Worm (Caenorhabditis elegans) whole organism, L1 larva: ENCODE results near the gene eif-3.L.
A peak's percentile ranks its signal among the peaks of the same experiment; 100 is the strongest.

Source experiments
- C16A3.4 ChIP-seq: fragments of 150-350 bp; optimal IDR thresholded peaks from 2 replicates; lab custom pipeline; 2014; ENCODE audit warnings: missing biosample characterization, missing genetic modification characterization
- F16B12.6 ChIP-seq: fragments of 150-350 bp; optimal IDR thresholded peaks from 2 replicates; lab custom pipeline; 2014; ENCODE audit warnings: missing biosample characterization, missing genetic modification characterization
- Y116A8C.19 ChIP-seq: sonication (generic microtip); optimal IDR thresholded peaks from 2 replicates; lab custom pipeline; 2016; ENCODE audit warnings: missing compliant biosample characterization, missing genetic modification characterization, borderline replicate concordance
- aha-1 ChIP-seq: fragments of 150-350 bp; optimal IDR thresholded peaks from 2 replicates; lab custom pipeline; 2014; ENCODE audit warnings: missing biosample characterization, missing genetic modification characterization
- aly-2 ChIP-seq: fragments of 150-350 bp; optimal IDR thresholded peaks from 2 replicates; lab custom pipeline; 2014; ENCODE audit warnings: missing biosample characterization, missing genetic modification characterization
- blmp-1 ChIP-seq: fragments of 150-350 bp; optimal IDR thresholded peaks from 2 replicates; lab custom pipeline; 2014; ENCODE audit warnings: missing biosample characterization, missing genetic modification characterization
- ceh-63 ChIP-seq: fragments of 200-800 bp; sonication (Bioruptor generic); optimal IDR thresholded peaks from 2 replicates; lab custom pipeline; 2018; ENCODE audit warnings: mild to moderate bottlenecking, missing genetic modification characterization, missing compliant biosample characterization
- ceh-90 ChIP-seq: sonication (generic microtip); optimal IDR thresholded peaks from 2 replicates; lab custom pipeline; 2016; ENCODE audit warnings: missing genetic modification characterization, missing compliant biosample characterization
- ces-1 ChIP-seq: fragments of 150-350 bp; optimal IDR thresholded peaks from 2 replicates; lab custom pipeline; 2014; ENCODE audit warnings: missing biosample characterization, missing genetic modification reagents, missing genetic modification characterization
- dsc-1 ChIP-seq: sonication (generic microtip); optimal IDR thresholded peaks from 2 replicates; lab custom pipeline; 2016; ENCODE audit warnings: mild to moderate bottlenecking, missing genetic modification characterization, missing compliant biosample characterization
- efl-3 ChIP-seq: fragments of 200-800 bp; sonication (Bioruptor generic); optimal IDR thresholded peaks from 2 replicates; lab custom pipeline; 2018; ENCODE audit warnings: mild to moderate bottlenecking, missing genetic modification characterization, missing compliant biosample characterization
- egl-13 ChIP-seq: sonication (generic microtip); optimal IDR thresholded peaks from 2 replicates; lab custom pipeline; 2016; ENCODE audit warnings: missing genotype, missing genetic modification reagents, missing genetic modification characterization, missing compliant biosample characterization
- egl-27 ChIP-seq, 2 experiments: fragments of 150-350 bp in 1 of 2; sonication (generic microtip); optimal IDR thresholded peaks; 3 replicates each; lab custom pipeline; 2017 to 2018; ENCODE audit warnings: missing biosample characterization in 2 of 2, missing genetic modification characterization in 2 of 2, missing genetic modification reagents in 2 of 2
- elt-2 ChIP-seq: sonication (generic microtip); optimal IDR thresholded peaks from 2 replicates; lab custom pipeline; 2016; ENCODE audit warnings: missing genetic modification characterization, mild to moderate bottlenecking, inconsistent platforms, missing compliant biosample characterization, missing genetic modification reagents
- elt-3 ChIP-seq, 6 experiments: fragments of 150-350 bp in 1 of 6; sonication (generic microtip); optimal IDR thresholded peaks; 2 replicates each; lab custom pipeline; 2017 to 2018; ENCODE audit warnings: missing biosample characterization in 6 of 6, missing genetic modification characterization in 6 of 6, inconsistent platforms in 1 of 6
- fkh-4 ChIP-seq: sonication (generic microtip); optimal IDR thresholded peaks from 2 replicates; lab custom pipeline; 2016; ENCODE audit warnings: missing compliant biosample characterization, missing genetic modification characterization, borderline replicate concordance
- fos-1 ChIP-seq: fragments of 150-350 bp; optimal IDR thresholded peaks from 2 replicates; lab custom pipeline; 2014; ENCODE audit warnings: missing biosample characterization, missing genetic modification characterization
- isw-1 ChIP-seq: fragments of 200-800 bp; sonication (Bioruptor generic); IDR thresholded peaks from 2 replicates; pipeline ENCODE4 v1.3.6; 2022; ENCODE audit warnings: missing genetic modification characterization, missing compliant biosample characterization
- lin-14 ChIP-seq: fragments of 200-800 bp; sonication (Bioruptor generic); optimal IDR thresholded peaks from 2 replicates; lab custom pipeline; 2018; ENCODE audit warnings: mild to moderate bottlenecking, missing genetic modification characterization, moderate library complexity, missing compliant biosample characterization
- lin-15B ChIP-seq: fragments of 150-350 bp; sonication (generic microtip); optimal IDR thresholded peaks from 3 replicates; lab custom pipeline; 2014; ENCODE audit warnings: missing biosample characterization, missing genetic modification characterization
- lin-35 ChIP-seq, 2 experiments: fragments of 150-350 bp; optimal IDR thresholded peaks; 2 replicates each; lab custom pipeline; 2014; ENCODE audit warnings: missing biosample characterization in 2 of 2, missing genetic modification characterization in 2 of 2, missing genetic modification reagents in 2 of 2
- lir-3 ChIP-seq: sonication (generic microtip); optimal IDR thresholded peaks from 2 replicates; lab custom pipeline; 2016; ENCODE audit warnings: mild to moderate bottlenecking, missing genetic modification characterization, moderate library complexity, missing compliant biosample characterization; ENCODE audit not compliant: poor library complexity
- lsy-2 ChIP-seq, 2 experiments: fragments of 150-350 bp; optimal IDR thresholded peaks; 2 replicates each; lab custom pipeline; 2014; ENCODE audit warnings: missing biosample characterization in 2 of 2, missing genetic modification characterization in 2 of 2
- mab-9 ChIP-seq: fragments of 200-800 bp; sonication (Bioruptor generic); IDR thresholded peaks from 2 replicates; pipeline ENCODE4 v1.3.6; 2022; ENCODE audit warnings: missing genetic modification reagents, missing genetic modification characterization, missing compliant biosample characterization
- mdl-1 ChIP-seq, 2 experiments: fragments of 150-350 bp; optimal IDR thresholded peaks; 2 replicates each; lab custom pipeline; 2014 to 2017; ENCODE audit warnings: missing biosample characterization in 2 of 2, missing genetic modification characterization in 2 of 2, inconsistent platforms in 1 of 2
- mef-2 ChIP-seq: fragments of 150-350 bp; optimal IDR thresholded peaks from 2 replicates; lab custom pipeline; 2014; ENCODE audit warnings: missing biosample characterization, missing genetic modification characterization
- mep-1 ChIP-seq: fragments of 150-350 bp; optimal IDR thresholded peaks from 2 replicates; lab custom pipeline; 2014; ENCODE audit warnings: missing biosample characterization, missing genetic modification characterization
- nhr-11 ChIP-seq: fragments of 150-350 bp; optimal IDR thresholded peaks from 2 replicates; lab custom pipeline; 2014; ENCODE audit warnings: missing biosample characterization, missing genetic modification characterization
- nhr-20 ChIP-seq: sonication (generic microtip); optimal IDR thresholded peaks from 2 replicates; lab custom pipeline; 2016; ENCODE audit warnings: mild to moderate bottlenecking, missing genetic modification characterization, missing compliant biosample characterization
- nhr-47 ChIP-seq: sonication (generic microtip); optimal IDR thresholded peaks from 2 replicates; lab custom pipeline; 2016; ENCODE audit warnings: mild to moderate bottlenecking, missing genetic modification characterization, moderate library complexity, missing compliant biosample characterization
- nhr-71 ChIP-seq: sonication (generic microtip); optimal IDR thresholded peaks from 2 replicates; lab custom pipeline; 2016; ENCODE audit warnings: mild to moderate bottlenecking, missing genetic modification characterization, moderate library complexity, missing compliant biosample characterization
- nhr-76 ChIP-seq: sonication (generic microtip); optimal IDR thresholded peaks from 2 replicates; lab custom pipeline; 2017; ENCODE audit warnings: missing biosample characterization, missing genetic modification characterization
- nhr-77 ChIP-seq: fragments of 150-350 bp; optimal IDR thresholded peaks from 2 replicates; lab custom pipeline; 2014; ENCODE audit warnings: missing biosample characterization, missing genetic modification characterization
- nhr-84 ChIP-seq: sonication (generic microtip); optimal IDR thresholded peaks from 2 replicates; lab custom pipeline; 2017; ENCODE audit warnings: missing biosample characterization, missing genetic modification characterization
- nhr-85 ChIP-seq: sonication (generic microtip); peaks from one replicate; lab custom pipeline; 2016; ENCODE audit warnings: missing genetic modification characterization, inconsistent platforms, missing compliant biosample characterization
- nhr-90 ChIP-seq: sonication (generic microtip); optimal IDR thresholded peaks from 2 replicates; lab custom pipeline; 2016; ENCODE audit warnings: mild to moderate bottlenecking, missing genetic modification characterization, missing compliant biosample characterization; ENCODE audit not compliant: poor library complexity
- pag-3 ChIP-seq: sonication (generic microtip); optimal IDR thresholded peaks from 2 replicates; lab custom pipeline; 2017; ENCODE audit warnings: missing genetic modification characterization, mild to moderate bottlenecking, missing compliant biosample characterization, antibody characterized with exemption, borderline replicate concordance; ENCODE audit not compliant: insufficient read depth
- pqm-1 ChIP-seq: sonication (generic microtip); optimal IDR thresholded peaks from 3 replicates; lab custom pipeline; 2017; ENCODE audit warnings: missing biosample characterization, missing genetic modification characterization
- skn-1 ChIP-seq: fragments of 150-350 bp; optimal IDR thresholded peaks from 2 replicates; lab custom pipeline; 2014; ENCODE audit warnings: missing biosample characterization, missing genetic modification characterization
- snu-23 ChIP-seq: sonication (generic microtip); optimal IDR thresholded peaks from 2 replicates; lab custom pipeline; 2016; ENCODE audit warnings: missing genetic modification characterization, missing compliant biosample characterization
- sox-4 ChIP-seq: sonication (generic microtip); optimal IDR thresholded peaks from 2 replicates; lab custom pipeline; 2016; ENCODE audit warnings: missing genetic modification characterization, missing compliant biosample characterization
- swsn-7 ChIP-seq: sonication (generic microtip); optimal IDR thresholded peaks from 2 replicates; lab custom pipeline; 2016; ENCODE audit warnings: missing genetic modification characterization, missing compliant biosample characterization
- tbx-2 ChIP-seq: sonication (generic microtip); optimal IDR thresholded peaks from 2 replicates; lab custom pipeline; 2016; ENCODE audit warnings: missing genetic modification characterization, missing compliant biosample characterization
- unc-62 ChIP-seq: fragments of 150-350 bp; optimal IDR thresholded peaks from 2 replicates; lab custom pipeline; 2014; ENCODE audit warnings: missing biosample characterization, missing genetic modification reagents, missing genetic modification characterization
- unc-86 ChIP-seq: sonication (generic microtip); optimal IDR thresholded peaks from 2 replicates; lab custom pipeline; 2016; ENCODE audit warnings: missing genetic modification characterization, missing compliant biosample characterization
- unc-98 ChIP-seq: fragments of 200-800 bp; sonication (Bioruptor generic); IDR thresholded peaks from 2 replicates; pipeline ENCODE4 v1.3.6; 2022; ENCODE audit warnings: missing genetic modification characterization, missing compliant biosample characterization
- vab-15 ChIP-seq: sonication (generic microtip); optimal IDR thresholded peaks from 2 replicates; lab custom pipeline; 2017; ENCODE audit warnings: missing genotype, mild to moderate bottlenecking, missing genetic modification characterization, missing compliant biosample characterization
- zag-1 ChIP-seq: fragments of 150-350 bp; optimal IDR thresholded peaks from 2 replicates; lab custom pipeline; 2014; ENCODE audit warnings: missing biosample characterization, missing genetic modification characterization

The eif-3.L gene

ce11 chrII:5619298-5619697 lies 3.0 kb downstream of the eif-3.L start, which contains the start of gene dhs-6:
dhs-6 (minus strand) TSS chrII:5619319.
- TF ChIP-seq pag-3 (tag; lab: Kevin White, UChicago) (no peak), F16B12.6 (tag; lab: Kevin White, UChicago) (no peak), nhr-20 (tag; lab: Kevin White, UChicago) (peak; percentile 77), nhr-90 (tag; lab: Kevin White, UChicago) (no peak), C16A3.4 (peak; percentile 15), lsy-2 (tag; optimal IDR thresholded peaks at IDR 0.05; lab: Kevin White, UChicago) (peak in 1 of 2 experiments; percentile 6), nhr-71 (tag; lab: Kevin White, UChicago) (peak; percentile 13), nhr-76 (tag; lab: Kevin White, UChicago) (no peak), mep-1 (tag; lab: Kevin White, UChicago) (no peak), egl-27 (tag; optimal IDR thresholded peaks at IDR 0.05; lab: Kevin White, UChicago) (no peak), efl-3 (no peak), aly-2 (no peak), tbx-2 (tag; lab: Kevin White, UChicago) (no peak), dsc-1 (tag; lab: Kevin White, UChicago) (no peak), mef-2 (tag; lab: Kevin White, UChicago) (no peak), isw-1 (GFP tag; lab: Robert Waterston, UW) (no peak), ces-1 (no peak), elt-3 (tag; optimal IDR thresholded peaks at IDR 0.05; lab: Kevin White, UChicago) (peak in 2 of 6 experiments; percentile 6 to 18), elt-2 (tag; lab: Kevin White, UChicago) (peak; percentile 20), unc-62 (GFP tag; lab: Kevin White, UChicago) (no peak), sox-4 (tag; lab: Kevin White, UChicago) (no peak), fkh-4 (tag; lab: Kevin White, UChicago) (no peak), ceh-90 (tag; lab: Kevin White, UChicago) (no peak), vab-15 (tag; lab: Kevin White, UChicago) (no peak), nhr-77 (tag; lab: Kevin White, UChicago) (no peak), egl-13 (tag; lab: Kevin White, UChicago) (no peak), unc-98 (GFP tag; lab: Robert Waterston, UW) (no peak), blmp-1 (tag; lab: Kevin White, UChicago) (peak; percentile 58), pqm-1 (tag; lab: Kevin White, UChicago) (no peak), snu-23 (GFP tag; lab: Kevin White, UChicago) (peak; percentile 1), ceh-63 (GFP tag; lab: Kevin White, UChicago) (no peak), lir-3 (tag; lab: Kevin White, UChicago) (no peak), nhr-84 (tag; lab: Kevin White, UChicago) (no peak), swsn-7 (tag; lab: Kevin White, UChicago) (no peak), skn-1 (no peak), aha-1 (tag; lab: Kevin White, UChicago) (no peak), mdl-1 (tag; optimal IDR thresholded peaks at IDR 0.05; lab: Kevin White, UChicago) (no peak), zag-1 (no peak), nhr-11 (tag; lab: Kevin White, UChicago) (no peak), unc-86 (tag; lab: Kevin White, UChicago) (no peak), lin-15B (no peak), Y116A8C.19 (no peak), nhr-85 (tag; lab: Kevin White, UChicago) (peak; percentile 56), lin-35 (GFP tag; optimal IDR thresholded peaks at IDR 0.05; lab: Kevin White, UChicago) (no peak), fos-1 (tag; lab: Kevin White, UChicago) (no peak), mab-9 (GFP tag; lab: Robert Waterston, UW) (no peak), nhr-47 (tag; lab: Kevin White, UChicago) (no peak), lin-14 (peak; percentile 18)
